Fruit fly (Drosophila melanogaster) whole organism, adult: ENCODE data around the gene Mi-2.

Experiments
- CG11617 ChIP-seq: fragments of 200-800 bp; sonication (Bioruptor generic); optimal IDR thresholded peaks from 2 replicates; lab custom pipeline; 2017; ENCODE audit warnings: mild to moderate bottlenecking, missing biosample characterization, missing genetic modification reagents, missing genetic modification characterization
- CG12768 ChIP-seq: fragments of 200-800 bp; sonication (Bioruptor generic); optimal IDR thresholded peaks from 2 replicates; lab custom pipeline; 2017; ENCODE audit warnings: missing biosample characterization, missing genetic modification characterization, mild to moderate bottlenecking, moderate library complexity, missing genetic modification reagents
- CG14711 ChIP-seq: fragments of 200-800 bp; sonication (Bioruptor generic); optimal IDR thresholded peaks from 2 replicates; lab custom pipeline; 2018; ENCODE audit warnings: missing biosample characterization, mild to moderate bottlenecking, missing genetic modification characterization, moderate library complexity
- CG1620 ChIP-seq: fragments of 200-800 bp; sonication (Bioruptor generic); optimal IDR thresholded peaks from 2 replicates; lab custom pipeline; 2016; ENCODE audit warnings: missing biosample characterization, missing genetic modification characterization
- CG33017 ChIP-seq: fragments of 200-800 bp; sonication (Bioruptor generic); optimal IDR thresholded peaks from 2 replicates; lab custom pipeline; 2018; ENCODE audit warnings: missing biosample characterization, mild to moderate bottlenecking, missing genetic modification characterization, moderate library complexity
- CG5204 ChIP-seq: fragments of 200-800 bp; sonication (Bioruptor generic); optimal IDR thresholded peaks from 2 replicates; lab custom pipeline; 2016; ENCODE audit warnings: missing biosample characterization, missing genetic modification characterization
- CG7045 ChIP-seq: fragments of 200-800 bp; sonication (Bioruptor generic); optimal IDR thresholded peaks from 2 replicates; lab custom pipeline; 2017; ENCODE audit warnings: missing biosample characterization, mild to moderate bottlenecking, missing genetic modification characterization
- CG7101 ChIP-seq: fragments of 200-800 bp; sonication (Bioruptor generic); optimal IDR thresholded peaks from 2 replicates; lab custom pipeline; 2018; ENCODE audit warnings: missing biosample characterization, mild to moderate bottlenecking, missing genetic modification characterization, moderate library complexity
- Clk ChIP-seq: fragments of 200-800 bp; sonication (Bioruptor generic); optimal IDR thresholded peaks from 2 replicates; lab custom pipeline; 2017; ENCODE audit warnings: missing biosample characterization, missing genetic modification characterization
- Crg-1 ChIP-seq: fragments of 200-800 bp; sonication (Bioruptor generic); optimal IDR thresholded peaks from 2 replicates; lab custom pipeline; 2016; ENCODE audit warnings: missing biosample characterization, missing genetic modification characterization
- Hr96 ChIP-seq: fragments of 200-800 bp; sonication (Bioruptor generic); optimal IDR thresholded peaks from 2 replicates; lab custom pipeline; 2016; ENCODE audit warnings: missing biosample characterization, missing genetic modification characterization
- Mnt ChIP-seq: fragments of 200-800 bp; sonication (Bioruptor generic); optimal IDR thresholded peaks from 2 replicates; lab custom pipeline; 2016; ENCODE audit warnings: missing biosample characterization, mild to moderate bottlenecking, missing genetic modification characterization
- bab1 ChIP-seq: fragments of 200-800 bp; sonication (Bioruptor generic); optimal IDR thresholded peaks from 3 replicates; lab custom pipeline; 2019; ENCODE audit warnings: missing biosample characterization, mild to moderate bottlenecking, missing genetic modification characterization, moderate library complexity
- cic ChIP-seq: fragments of 200-800 bp; sonication (Bioruptor generic); optimal IDR thresholded peaks from 2 replicates; lab custom pipeline; 2017; ENCODE audit warnings: missing biosample characterization, mild to moderate bottlenecking, missing genetic modification characterization, moderate library complexity
- cnc ChIP-seq, 2 experiments: fragments of >200 bp; optimal IDR thresholded peaks; 2 replicates each; lab custom pipeline; 2017
- kay ChIP-seq: fragments of 200-800 bp; sonication (Bioruptor generic); peaks from one replicate; lab custom pipeline; 2016; ENCODE audit warnings: missing biosample characterization, missing genetic modification characterization, borderline replicate concordance
- ovo ChIP-seq: fragments of 200-800 bp; sonication (Bioruptor generic); optimal IDR thresholded peaks from 2 replicates; lab custom pipeline; 2016; ENCODE audit warnings: missing biosample characterization, missing genetic modification characterization
- pad ChIP-seq: fragments of 200-800 bp; sonication (Bioruptor generic); optimal IDR thresholded peaks from 3 replicates; lab custom pipeline; 2017; ENCODE audit warnings: missing biosample characterization, missing genetic modification characterization, mild to moderate bottlenecking, moderate library complexity, missing genetic modification reagents
- tj ChIP-seq: fragments of 200-800 bp; sonication (Bioruptor generic); optimal IDR thresholded peaks from 3 replicates; lab custom pipeline; 2017; ENCODE audit warnings: missing biosample characterization, mild to moderate bottlenecking, missing genetic modification characterization, moderate library complexity
- toe ChIP-seq: fragments of 200-800 bp; sonication (Bioruptor generic); optimal IDR thresholded peaks from 2 replicates; lab custom pipeline; 2016; ENCODE audit warnings: missing biosample characterization, missing genetic modification characterization

Gene Mi-2

dm6 chr3L:19951868-19952267 is 41.9 kb upstream of the Mi-2 start, which contains the start of gene CG34258:
CG34258 (minus strand) TSS chr3L:19951968.
- TF ChIP-seq CG11617 (no peak), CG5204 (GFP tag; lab: Kevin White, UChicago) (no peak), CG12768 (no peak), pad (GFP tag; lab: Kevin White, UChicago) (no peak), Hr96 (GFP tag; lab: Kevin White, UChicago) (no peak), CG1620 (GFP tag; lab: Kevin White, UChicago) (no peak), cic (GFP tag; lab: Kevin White, UChicago) (no peak), tj (no peak), Crg-1 (no peak), Mnt (GFP tag; lab: Kevin White, UChicago) (no peak), bab1 (GFP tag; lab: Kevin White, UChicago) (no peak), ovo (GFP tag; lab: Kevin White, UChicago) (no peak), cnc (optimal IDR thresholded peaks at IDR 0.05; lab: Kevin White, UChicago) (no peak), kay (GFP tag; lab: Kevin White, UChicago) (no peak), CG7045 (GFP tag; lab: Kevin White, UChicago) (no peak), CG14711 (tag; lab: Kevin White, UChicago) (no peak), CG33017 (tag; lab: Kevin White, UChicago) (no peak)

- TF ChIP-seq pad (GFP tag; lab: Kevin White, UChicago) (no peak), CG11617 (no peak), CG14711 (tag; lab: Kevin White, UChicago) (no peak), Mnt (GFP tag; lab: Kevin White, UChicago) (no peak)
These were observed 41.0 kb upstream of the Mi-2 start, which contains the start of gene CG32219 for dm6 chr3L:19951035-19951434. CG32219 (minus strand) TSS chr3L:19951135.

DNA sequence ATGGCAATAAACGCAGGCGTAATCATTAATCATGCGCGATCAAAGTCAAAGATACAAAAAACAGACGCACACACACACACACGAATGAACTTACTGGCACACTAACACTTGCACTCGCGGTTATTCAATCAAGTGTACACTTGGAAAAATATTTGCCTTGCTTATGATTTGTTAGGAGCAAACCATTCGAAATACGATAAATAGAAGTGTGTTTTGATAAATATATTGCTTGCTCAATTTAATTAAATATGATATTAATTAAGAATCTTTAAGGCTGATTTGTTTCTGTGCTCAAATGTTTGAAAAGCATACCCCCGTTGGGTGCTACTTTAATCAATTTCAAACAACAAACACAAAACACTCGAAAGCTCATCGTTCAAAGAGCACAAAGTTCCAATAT is 35.5 kb upstream of the Mi-2 start:
- TF ChIP-seq Mnt (GFP tag; lab: Kevin White, UChicago) (no peak), bab1 (GFP tag; lab: Kevin White, UChicago) (no peak), toe (no peak), cic (GFP tag; lab: Kevin White, UChicago) (no peak), ovo (GFP tag; lab: Kevin White, UChicago) (no peak), CG12768 (no peak), CG7045 (GFP tag; lab: Kevin White, UChicago) (no peak)

dm6 chr3L:19941162-19941561 is 31.1 kb upstream of the Mi-2 start:
- TF ChIP-seq kay (GFP tag; lab: Kevin White, UChicago): peak; percentile 93
- TF ChIP-seq ovo (GFP tag; lab: Kevin White, UChicago): no peak

DNA sequence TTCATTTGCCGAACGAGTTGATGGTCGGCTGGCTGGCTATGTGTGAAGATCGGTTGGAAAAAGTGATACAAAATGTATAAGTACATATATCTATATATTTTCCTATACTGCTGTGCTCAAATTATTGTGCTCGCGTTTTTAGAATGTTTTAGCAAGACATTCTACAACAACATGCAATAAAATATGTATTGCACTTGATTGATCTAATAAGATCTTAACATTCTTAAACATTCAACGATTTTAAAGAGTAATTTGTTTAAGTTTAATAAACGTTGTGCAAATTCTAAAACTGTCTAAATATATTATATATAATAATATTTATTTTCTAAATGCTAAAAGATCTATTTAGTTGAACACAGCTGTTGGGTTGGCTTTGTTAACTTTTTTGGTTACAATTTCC is 30.3 kb upstream of the Mi-2 start:
- no peak for TF ChIP-seq CG11617
- TF ChIP-seq CG33017 (tag; lab: Kevin White, UChicago): peak; percentile 26
- TF ChIP-seq CG14711 (tag; lab: Kevin White, UChicago): peak; percentile 41

DNA sequence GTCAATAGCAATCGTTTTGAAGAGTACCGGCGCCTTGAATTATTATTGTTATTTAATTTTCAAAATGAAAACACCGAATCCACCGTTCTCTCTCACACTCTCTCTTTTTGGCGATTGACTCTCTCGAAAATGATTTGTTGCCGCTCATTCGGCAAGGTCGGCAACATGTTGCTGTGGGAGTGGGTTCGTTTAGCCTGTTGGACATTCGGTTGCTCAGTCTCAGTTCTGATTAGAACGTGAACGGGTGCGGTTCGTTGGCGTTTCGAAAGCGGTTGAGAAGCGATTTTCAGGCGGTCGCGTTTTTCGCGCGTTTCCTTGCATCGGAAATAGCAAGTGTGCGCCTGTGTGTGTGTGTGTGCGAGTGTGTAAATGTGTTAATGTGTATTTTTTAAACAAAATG is 29.0 kb upstream of the Mi-2 start, which contains the start of gene Ac76E:
TSS of gene Ac76E (plus strand) at position 264 of the 400 bp plus-strand sequence.
- peak; percentile 40 for TF ChIP-seq CG11617
- TF ChIP-seq CG7045 (GFP tag; lab: Kevin White, UChicago): peak; percentile 52
- peak; percentile 36 for TF ChIP-seq CG33017 (tag; lab: Kevin White, UChicago)
- peak; percentile 19 for TF ChIP-seq toe
- peak; percentile 68 for TF ChIP-seq Mnt (GFP tag; lab: Kevin White, UChicago)
- no peak for TF ChIP-seq Clk (GFP tag; lab: Kevin White, UChicago)
- no peak for TF ChIP-seq cnc (optimal IDR thresholded peaks at IDR 0.05; lab: Kevin White, UChicago)
- peak; percentile 24 for TF ChIP-seq bab1 (GFP tag; lab: Kevin White, UChicago)
- TF ChIP-seq pad (GFP tag; lab: Kevin White, UChicago): no peak
- peak; percentile 64 for TF ChIP-seq cic (GFP tag; lab: Kevin White, UChicago)
- no peak for TF ChIP-seq CG5204 (GFP tag; lab: Kevin White, UChicago)
- no peak for TF ChIP-seq Crg-1
- no peak for TF ChIP-seq CG7101 (tag; lab: Kevin White, UChicago)
- TF ChIP-seq CG12768: peak; percentile 56
- TF ChIP-seq Hr96 (GFP tag; lab: Kevin White, UChicago): peak; percentile 18
- no peak for TF ChIP-seq ovo (GFP tag; lab: Kevin White, UChicago)
- TF ChIP-seq tj: peak; percentile 34
- peak; percentile 29 for TF ChIP-seq kay (GFP tag; lab: Kevin White, UChicago)
- TF ChIP-seq CG14711 (tag; lab: Kevin White, UChicago): peak; percentile 14

dm6 chr3L:19932917-19933316 is 22.9 kb upstream of the Mi-2 start:
- TF ChIP-seq CG5204 (GFP tag; lab: Kevin White, UChicago): no peak
- TF ChIP-seq cic (GFP tag; lab: Kevin White, UChicago): peak; percentile 72
- peak; percentile 21 for TF ChIP-seq pad (GFP tag; lab: Kevin White, UChicago)
- TF ChIP-seq CG7101 (tag; lab: Kevin White, UChicago): peak; percentile 39
- TF ChIP-seq ovo (GFP tag; lab: Kevin White, UChicago): peak; percentile 25
- peak; percentile 19 for TF ChIP-seq CG14711 (tag; lab: Kevin White, UChicago)
- TF ChIP-seq Crg-1: peak; percentile 71
- TF ChIP-seq Clk (GFP tag; lab: Kevin White, UChicago): peak; percentile 4
- no peak for TF ChIP-seq bab1 (GFP tag; lab: Kevin White, UChicago)
- peak; percentile 78 for TF ChIP-seq kay (GFP tag; lab: Kevin White, UChicago)
- TF ChIP-seq CG12768: peak; percentile 74
- peak; percentile 54 for TF ChIP-seq CG11617
- no peak for TF ChIP-seq cnc (optimal IDR thresholded peaks at IDR 0.05; lab: Kevin White, UChicago)
- TF ChIP-seq CG1620 (GFP tag; lab: Kevin White, UChicago): peak; percentile 19
- peak; percentile 15 for TF ChIP-seq tj
- TF ChIP-seq CG7045 (GFP tag; lab: Kevin White, UChicago): peak; percentile 66
- no peak for TF ChIP-seq toe
- TF ChIP-seq Hr96 (GFP tag; lab: Kevin White, UChicago): no peak
- peak; percentile 39 for TF ChIP-seq Mnt (GFP tag; lab: Kevin White, UChicago)
- TF ChIP-seq CG33017 (tag; lab: Kevin White, UChicago): peak; percentile 36
